Worm (Caenorhabditis elegans) whole organism, late embryonic: ENCODE data around the gene F20G2.2.

Source experiments
- ama-1 ChIP-seq: fragments of 150-350 bp; optimal IDR thresholded peaks from 2 replicates; lab custom pipeline; 2014
- ceh-22 ChIP-seq: sonication (generic microtip); optimal IDR thresholded peaks from 2 replicates; lab custom pipeline; 2017; ENCODE audit warnings: missing biosample characterization, missing genetic modification characterization
- lin-11 ChIP-seq: fragments of 200-800 bp; sonication (Bioruptor generic); optimal IDR thresholded peaks from 2 replicates; lab custom pipeline; 2018; ENCODE audit warnings: mild to moderate bottlenecking, missing genetic modification characterization, missing compliant biosample characterization
- sox-4 ChIP-seq: sonication (generic microtip); optimal IDR thresholded peaks from 2 replicates; lab custom pipeline; 2017; ENCODE audit warnings: mild to moderate bottlenecking, missing genetic modification characterization, inconsistent platforms, missing compliant biosample characterization

DNA sequence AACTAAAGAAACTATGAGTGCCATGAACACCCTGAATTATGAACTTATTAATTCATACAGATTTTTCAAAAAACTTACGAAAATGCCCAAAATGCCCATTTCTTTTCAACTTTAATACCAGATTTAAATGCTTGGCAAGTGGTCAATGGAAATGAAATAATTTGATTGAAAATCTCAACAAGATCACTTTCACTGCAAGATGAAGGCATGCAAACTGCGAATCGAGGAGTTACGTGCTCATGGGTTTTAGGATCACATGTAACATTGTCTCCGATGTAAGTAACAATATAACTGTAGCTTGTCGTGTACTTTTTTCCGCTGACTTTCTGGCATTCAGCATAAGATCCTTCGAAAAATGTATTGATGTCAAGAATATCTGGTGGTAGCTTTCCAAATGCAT is 24.7 kb upstream of the F20G2.2 start:
- no peak for TF ChIP-seq sox-4 (tag; lab: Kevin White, UChicago)
- no peak for TF ChIP-seq ceh-22 (tag; lab: Kevin White, UChicago)
- no peak for TF ChIP-seq ama-1 (lab: Kevin White, UChicago)
- TF ChIP-seq lin-11, result no peak
